Worm (Caenorhabditis elegans) whole organism, mixed stage, embryonic: ENCODE data around the gene col-126.

Experiments
- blmp-1 ChIP-seq: fragments of 150-350 bp; optimal IDR thresholded peaks from 2 replicates; lab custom pipeline; 2014; ENCODE audit warnings: missing biosample characterization, missing genetic modification characterization
- elt-3 ChIP-seq: fragments of 150-350 bp; optimal IDR thresholded peaks from 2 replicates; lab custom pipeline; 2014; ENCODE audit warnings: missing biosample characterization, missing genetic modification characterization
- lin-32 ChIP-seq: fragments of 200-800 bp; sonication (Bioruptor generic); optimal IDR thresholded peaks from 2 replicates; lab custom pipeline; 2018; ENCODE audit warnings: mild to moderate bottlenecking, missing genetic modification characterization, missing compliant biosample characterization
- mab-5 ChIP-seq: fragments of 150-350 bp; optimal IDR thresholded peaks from 2 replicates; lab custom pipeline; 2014; ENCODE audit warnings: missing biosample characterization, missing genetic modification characterization
- nhr-12 ChIP-seq: fragments of 150-350 bp; optimal IDR thresholded peaks from 2 replicates; lab custom pipeline; 2014; ENCODE audit warnings: missing biosample characterization, missing genetic modification characterization
- nhr-76 ChIP-seq: sonication (generic microtip); optimal IDR thresholded peaks from 2 replicates; lab custom pipeline; 2017; ENCODE audit warnings: missing biosample characterization, missing genetic modification characterization
- pha-4 ChIP-seq: fragments of 150-350 bp; optimal IDR thresholded peaks from 2 replicates; lab custom pipeline; 2018; ENCODE audit warnings: missing biosample characterization, missing genetic modification reagents, missing genetic modification characterization
- snpc-4 ChIP-seq: fragments of 150-350 bp; optimal IDR thresholded peaks from 2 replicates; lab custom pipeline; 2014; ENCODE audit warnings: missing biosample characterization, missing genetic modification characterization
- tbx-8 ChIP-seq: fragments of 200-800 bp; sonication (Bioruptor generic); optimal IDR thresholded peaks from 2 replicates; lab custom pipeline; 2018; ENCODE audit warnings: mild to moderate bottlenecking, missing genetic modification characterization, moderate library complexity, missing compliant biosample characterization

DNA sequence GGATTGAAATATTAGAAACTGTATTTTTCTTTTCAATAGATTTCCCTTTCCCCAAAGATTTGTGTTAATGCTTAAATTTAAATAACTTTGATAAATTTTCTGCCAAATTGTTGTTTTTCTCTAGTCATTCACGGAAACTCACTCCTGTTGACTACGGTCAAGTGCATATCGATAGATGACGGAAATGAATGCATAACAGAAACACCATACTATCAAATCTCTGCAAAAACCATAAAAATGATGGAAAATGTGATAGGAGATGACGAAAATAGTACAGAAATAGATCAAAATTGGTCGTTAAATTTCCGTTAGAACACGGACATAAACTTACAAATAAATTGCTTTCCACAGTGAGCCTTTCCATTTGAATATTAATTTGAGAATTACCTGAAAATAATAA, 34.2 kb upstream of the col-126 start:
- TF ChIP-seq mab-5 (tag; lab: Kevin White, UChicago) (no peak), nhr-12 (tag; lab: Kevin White, UChicago) (no peak), pha-4 (no peak), blmp-1 (tag; lab: Kevin White, UChicago) (no peak), elt-3 (tag; lab: Kevin White, UChicago) (no peak), lin-32 (GFP tag; lab: Kevin White, UChicago) (no peak), snpc-4 (tag; lab: Kevin White, UChicago) (no peak), nhr-76 (no peak), tbx-8 (GFP tag; lab: Kevin White, UChicago) (no peak)
